Worm (Caenorhabditis elegans) whole organism, early embryonic: Measurements from ENCODE around the gene kgb-1.

Experiments
- ama-1 ChIP-seq: fragments of 150-350 bp; optimal IDR thresholded peaks from 2 replicates; lab custom pipeline; 2014
- pes-1 ChIP-seq: fragments of 200-800 bp; sonication (Bioruptor generic); IDR thresholded peaks from 2 replicates; pipeline ENCODE4 v1.3.6; 2022; ENCODE audit warnings: missing genetic modification reagents, missing genetic modification characterization, missing compliant biosample characterization

- TF ChIP-seq pes-1, result no peak
- TF ChIP-seq ama-1, result no peak
Measured at ce11 chrIV:377791-378190, 32.0 kb downstream of the kgb-1 start.
